Worm (Caenorhabditis elegans) whole organism, L1 larva: ENCODE data around the gene Y46E12BL.2.
A peak's percentile ranks its signal among the peaks of the same experiment; 100 is the strongest.

ENCODE experiments used
- F16B12.6 ChIP-seq: fragments of 150-350 bp; optimal IDR thresholded peaks from 2 replicates; lab custom pipeline; 2014; ENCODE audit warnings: missing biosample characterization, missing genetic modification characterization
- alr-1 ChIP-seq: fragments of 200-800 bp; sonication (Bioruptor generic); optimal IDR thresholded peaks from 2 replicates; lab custom pipeline; 2018; ENCODE audit warnings: borderline replicate concordance, mild to moderate bottlenecking, missing genetic modification characterization, missing compliant biosample characterization
- aly-2 ChIP-seq: fragments of 150-350 bp; optimal IDR thresholded peaks from 2 replicates; lab custom pipeline; 2014; ENCODE audit warnings: missing biosample characterization, missing genetic modification characterization
- blmp-1 ChIP-seq: fragments of 150-350 bp; optimal IDR thresholded peaks from 2 replicates; lab custom pipeline; 2014; ENCODE audit warnings: missing biosample characterization, missing genetic modification characterization
- ceh-8 ChIP-seq: fragments of 200-800 bp; sonication (Bioruptor generic); optimal IDR thresholded peaks from 2 replicates; lab custom pipeline; 2018; ENCODE audit warnings: mild to moderate bottlenecking, missing genetic modification characterization, moderate library complexity, missing compliant biosample characterization
- ceh-90 ChIP-seq: sonication (generic microtip); optimal IDR thresholded peaks from 2 replicates; lab custom pipeline; 2016; ENCODE audit warnings: missing genetic modification characterization, missing compliant biosample characterization
- ces-1 ChIP-seq: fragments of 150-350 bp; optimal IDR thresholded peaks from 2 replicates; lab custom pipeline; 2014; ENCODE audit warnings: missing biosample characterization, missing genetic modification reagents, missing genetic modification characterization
- dsc-1 ChIP-seq: sonication (generic microtip); optimal IDR thresholded peaks from 2 replicates; lab custom pipeline; 2016; ENCODE audit warnings: mild to moderate bottlenecking, missing genetic modification characterization, missing compliant biosample characterization
- efl-1 ChIP-seq, 4 experiments: fragments of 150-350 bp; optimal IDR thresholded peaks in 3 of 4; peaks in 1 of 4; 1 replicate in 1 of 4; 2 replicates in 3 of 4; lab custom pipeline; 2014; ENCODE audit warnings: missing biosample characterization in 2 of 4, missing genetic modification characterization in 2 of 4, missing genetic modification reagents in 2 of 4
- elt-2 ChIP-seq: sonication (generic microtip); optimal IDR thresholded peaks from 2 replicates; lab custom pipeline; 2016; ENCODE audit warnings: missing genetic modification characterization, mild to moderate bottlenecking, inconsistent platforms, missing compliant biosample characterization, missing genetic modification reagents
- elt-3 ChIP-seq, 6 experiments: fragments of 150-350 bp in 1 of 6; sonication (generic microtip); optimal IDR thresholded peaks; 2 replicates each; lab custom pipeline; 2017 to 2018; ENCODE audit warnings: missing biosample characterization in 6 of 6, missing genetic modification characterization in 6 of 6, inconsistent platforms in 1 of 6
- ets-5 ChIP-seq: fragments of 200-800 bp; sonication (Bioruptor generic); IDR thresholded peaks from 2 replicates; pipeline ENCODE4 v1.3.6; 2022; ENCODE audit warnings: missing genetic modification characterization, missing compliant biosample characterization
- fkh-4 ChIP-seq: sonication (generic microtip); optimal IDR thresholded peaks from 2 replicates; lab custom pipeline; 2016; ENCODE audit warnings: missing compliant biosample characterization, missing genetic modification characterization, borderline replicate concordance
- fkh-8 ChIP-seq: sonication (generic microtip); optimal IDR thresholded peaks from 2 replicates; lab custom pipeline; 2016; ENCODE audit warnings: mild to moderate bottlenecking, missing genetic modification characterization, missing compliant biosample characterization
- grh-1 ChIP-seq: fragments of 200-800 bp; sonication (Bioruptor generic); IDR thresholded peaks from 2 replicates; pipeline ENCODE4 v1.3.6; 2022; ENCODE audit warnings: missing genetic modification reagents, missing genetic modification characterization, missing compliant biosample characterization
- hlh-4 ChIP-seq: sonication (generic microtip); optimal IDR thresholded peaks from 2 replicates; lab custom pipeline; 2016; ENCODE audit warnings: mild to moderate bottlenecking, missing genetic modification characterization, missing compliant biosample characterization
- hpl-2 ChIP-seq: fragments of 150-350 bp; optimal IDR thresholded peaks from 2 replicates; lab custom pipeline; 2014; ENCODE audit warnings: missing biosample characterization, missing genetic modification reagents, missing genetic modification characterization
- irx-1 ChIP-seq: sonication (generic microtip); optimal IDR thresholded peaks from 2 replicates; lab custom pipeline; 2016; ENCODE audit warnings: missing genetic modification characterization, missing compliant biosample characterization
- isw-1 ChIP-seq: fragments of 200-800 bp; sonication (Bioruptor generic); IDR thresholded peaks from 2 replicates; pipeline ENCODE4 v1.3.6; 2022; ENCODE audit warnings: missing genetic modification characterization, missing compliant biosample characterization
- jun-1 ChIP-seq: fragments of 150-350 bp; optimal IDR thresholded peaks from 2 replicates; lab custom pipeline; 2014; ENCODE audit warnings: missing biosample characterization, missing genetic modification reagents, missing genetic modification characterization
- lin-14 ChIP-seq: fragments of 200-800 bp; sonication (Bioruptor generic); optimal IDR thresholded peaks from 2 replicates; lab custom pipeline; 2018; ENCODE audit warnings: mild to moderate bottlenecking, missing genetic modification characterization, moderate library complexity, missing compliant biosample characterization
- lin-39 ChIP-seq: fragments of 150-350 bp; optimal IDR thresholded peaks from 2 replicates; lab custom pipeline; 2014; ENCODE audit warnings: missing biosample characterization, missing genetic modification reagents, missing genetic modification characterization
- lir-3 ChIP-seq: sonication (generic microtip); optimal IDR thresholded peaks from 2 replicates; lab custom pipeline; 2016; ENCODE audit warnings: mild to moderate bottlenecking, missing genetic modification characterization, moderate library complexity, missing compliant biosample characterization; ENCODE audit not compliant: poor library complexity
- lsy-2 ChIP-seq, 2 experiments: fragments of 150-350 bp; optimal IDR thresholded peaks; 2 replicates each; lab custom pipeline; 2014; ENCODE audit warnings: missing biosample characterization in 2 of 2, missing genetic modification characterization in 2 of 2
- mdl-1 ChIP-seq, 2 experiments: fragments of 150-350 bp; optimal IDR thresholded peaks; 2 replicates each; lab custom pipeline; 2014 to 2017; ENCODE audit warnings: missing biosample characterization in 2 of 2, missing genetic modification characterization in 2 of 2, inconsistent platforms in 1 of 2
- mef-2 ChIP-seq: fragments of 150-350 bp; optimal IDR thresholded peaks from 2 replicates; lab custom pipeline; 2014; ENCODE audit warnings: missing biosample characterization, missing genetic modification characterization
- nhr-11 ChIP-seq: fragments of 150-350 bp; optimal IDR thresholded peaks from 2 replicates; lab custom pipeline; 2014; ENCODE audit warnings: missing biosample characterization, missing genetic modification characterization
- nhr-19 ChIP-seq: fragments of 200-800 bp; sonication (Bioruptor generic); conservative IDR thresholded peaks from 2 replicates; pipeline ENCODE4 v1.3.6; 2022; ENCODE audit warnings: missing genetic modification characterization, missing compliant biosample characterization
- nhr-20 ChIP-seq: sonication (generic microtip); optimal IDR thresholded peaks from 2 replicates; lab custom pipeline; 2016; ENCODE audit warnings: mild to moderate bottlenecking, missing genetic modification characterization, missing compliant biosample characterization
- nhr-47 ChIP-seq: sonication (generic microtip); optimal IDR thresholded peaks from 2 replicates; lab custom pipeline; 2016; ENCODE audit warnings: mild to moderate bottlenecking, missing genetic modification characterization, moderate library complexity, missing compliant biosample characterization
- nhr-71 ChIP-seq: sonication (generic microtip); optimal IDR thresholded peaks from 2 replicates; lab custom pipeline; 2016; ENCODE audit warnings: mild to moderate bottlenecking, missing genetic modification characterization, moderate library complexity, missing compliant biosample characterization
- nhr-85 ChIP-seq: sonication (generic microtip); peaks from one replicate; lab custom pipeline; 2016; ENCODE audit warnings: missing genetic modification characterization, inconsistent platforms, missing compliant biosample characterization
- nhr-90 ChIP-seq: sonication (generic microtip); optimal IDR thresholded peaks from 2 replicates; lab custom pipeline; 2016; ENCODE audit warnings: mild to moderate bottlenecking, missing genetic modification characterization, missing compliant biosample characterization; ENCODE audit not compliant: poor library complexity
- pag-3 ChIP-seq: sonication (generic microtip); optimal IDR thresholded peaks from 2 replicates; lab custom pipeline; 2017; ENCODE audit warnings: missing genetic modification characterization, mild to moderate bottlenecking, missing compliant biosample characterization, antibody characterized with exemption, borderline replicate concordance; ENCODE audit not compliant: insufficient read depth
- pax-3 ChIP-seq: fragments of 200-800 bp; sonication (Bioruptor generic); optimal IDR thresholded peaks from 2 replicates; lab custom pipeline; 2018; ENCODE audit warnings: mild to moderate bottlenecking, missing genetic modification characterization, moderate library complexity, missing compliant biosample characterization
- pqm-1 ChIP-seq: sonication (generic microtip); optimal IDR thresholded peaks from 3 replicates; lab custom pipeline; 2017; ENCODE audit warnings: missing biosample characterization, missing genetic modification characterization
- rnt-1 ChIP-seq: sonication (generic microtip); optimal IDR thresholded peaks from 2 replicates; lab custom pipeline; 2016; ENCODE audit warnings: mild to moderate bottlenecking, missing genetic modification characterization, moderate library complexity, missing compliant biosample characterization
- skn-1 ChIP-seq: fragments of 150-350 bp; optimal IDR thresholded peaks from 2 replicates; lab custom pipeline; 2014; ENCODE audit warnings: missing biosample characterization, missing genetic modification characterization
- snu-23 ChIP-seq: sonication (generic microtip); optimal IDR thresholded peaks from 2 replicates; lab custom pipeline; 2016; ENCODE audit warnings: missing genetic modification characterization, missing compliant biosample characterization
- sox-4 ChIP-seq: sonication (generic microtip); optimal IDR thresholded peaks from 2 replicates; lab custom pipeline; 2016; ENCODE audit warnings: missing genetic modification characterization, missing compliant biosample characterization
- swsn-7 ChIP-seq: sonication (generic microtip); optimal IDR thresholded peaks from 2 replicates; lab custom pipeline; 2016; ENCODE audit warnings: missing genetic modification characterization, missing compliant biosample characterization
- tbx-2 ChIP-seq: sonication (generic microtip); optimal IDR thresholded peaks from 2 replicates; lab custom pipeline; 2016; ENCODE audit warnings: missing genetic modification characterization, missing compliant biosample characterization
- unc-130 ChIP-seq: fragments of 150-350 bp; optimal IDR thresholded peaks from 2 replicates; lab custom pipeline; 2017; ENCODE audit warnings: missing biosample characterization, missing genetic modification characterization, inconsistent platforms
- xbp-1 ChIP-seq: sonication (generic microtip); optimal IDR thresholded peaks from 2 replicates; lab custom pipeline; 2016; ENCODE audit warnings: missing genetic modification characterization, missing compliant biosample characterization
- ztf-11 ChIP-seq, 2 experiments: sonication (generic microtip); optimal IDR thresholded peaks; 2 replicates each; lab custom pipeline; 2016 to 2017; ENCODE audit warnings: missing genetic modification characterization in 2 of 2, missing biosample characterization in 1 of 2, missing compliant biosample characterization in 1 of 2
- ztf-4 ChIP-seq: fragments of 150-350 bp; optimal IDR thresholded peaks from 2 replicates; lab custom pipeline; 2014; ENCODE audit warnings: missing biosample characterization, missing genetic modification characterization

Y46E12BL.2 gene

DNA sequence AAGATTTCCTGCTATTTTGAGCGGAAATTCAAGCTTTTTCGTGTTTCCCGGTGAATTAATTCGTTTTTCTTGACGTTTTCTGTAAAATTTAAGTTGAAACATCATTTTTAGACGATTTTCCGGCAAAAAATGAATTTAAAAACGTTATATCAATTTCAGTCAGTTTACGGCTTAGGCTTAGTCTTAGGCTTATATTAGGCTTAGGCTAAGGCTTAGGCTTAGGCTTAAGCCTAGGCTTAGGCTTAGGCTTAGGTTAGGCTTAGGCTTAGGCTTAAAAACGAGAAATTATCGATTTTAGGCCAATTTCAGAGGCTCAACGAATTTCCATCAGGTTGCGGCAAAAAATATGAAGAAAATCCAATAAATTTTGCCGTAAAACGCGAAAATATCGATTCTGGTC, 23.9 kb upstream of the Y46E12BL.2 start:
- TF ChIP-seq aly-2 (tag; lab: Kevin White, UChicago) (no peak), nhr-71 (tag; lab: Kevin White, UChicago) (no peak), tbx-2 (tag; lab: Kevin White, UChicago) (no peak), nhr-11 (no peak), elt-2 (tag; lab: Kevin White, UChicago) (no peak)

DNA sequence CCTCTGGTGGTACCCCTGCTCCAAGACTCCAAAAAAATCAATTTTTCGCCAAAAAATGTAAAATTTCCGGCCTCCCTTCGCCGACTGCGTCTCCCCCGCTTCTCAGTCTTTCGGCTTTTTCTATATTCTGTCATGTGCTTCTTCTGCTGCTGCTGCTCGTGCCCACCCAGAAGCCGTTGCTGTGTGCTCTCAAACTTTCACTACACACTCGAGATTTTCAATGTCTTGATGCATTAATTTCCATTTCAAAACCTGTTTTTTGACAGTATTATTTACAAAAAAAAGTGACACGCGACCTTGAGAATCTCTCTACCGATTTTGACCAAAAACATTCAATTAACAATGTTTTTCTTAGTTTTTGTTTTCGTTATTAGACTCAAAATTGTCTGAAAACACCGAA, 23.4 kb upstream of the Y46E12BL.2 start:
- TF ChIP-seq pag-3 (tag; lab: Kevin White, UChicago): no peak
- peak; percentile 50 for TF ChIP-seq lin-14 (GFP tag; lab: Kevin White, UChicago)
- TF ChIP-seq grh-1 (GFP tag; lab: Robert Waterston, UW): peak; percentile 71
- TF ChIP-seq xbp-1 (tag; lab: Kevin White, UChicago): no peak
- no peak for TF ChIP-seq nhr-19
- no peak for TF ChIP-seq ces-1 (GFP tag; lab: Kevin White, UChicago)
- no peak for TF ChIP-seq ztf-4 (tag; lab: Kevin White, UChicago)
- peak; percentile 25 for TF ChIP-seq rnt-1
- no peak for TF ChIP-seq elt-3 (tag; optimal IDR thresholded peaks at IDR 0.05; lab: Kevin White, UChicago)
- peak; percentile 15 for TF ChIP-seq fkh-8
- TF ChIP-seq nhr-11: no peak
- TF ChIP-seq mef-2 (tag; lab: Kevin White, UChicago): no peak
- TF ChIP-seq dsc-1: no peak
- TF ChIP-seq blmp-1 (tag; lab: Kevin White, UChicago): peak; percentile 73
- TF ChIP-seq irx-1 (tag; lab: Kevin White, UChicago): no peak
- TF ChIP-seq fkh-4 (tag; lab: Kevin White, UChicago): no peak
- TF ChIP-seq ceh-90: no peak
- TF ChIP-seq nhr-71 (tag; lab: Kevin White, UChicago): peak; percentile 35
- TF ChIP-seq aly-2 (tag; lab: Kevin White, UChicago): no peak
- TF ChIP-seq nhr-85 (tag; lab: Kevin White, UChicago): peak; percentile 83
- peak in 1 of 2 experiments; percentile 22 for TF ChIP-seq lsy-2 (tag; optimal IDR thresholded peaks at IDR 0.05; lab: Kevin White, UChicago)
- TF ChIP-seq efl-1 (optimal IDR thresholded peaks at IDR 0.05; lab: Kevin White, UChicago): no peak
- TF ChIP-seq efl-1 (GFP tag; optimal IDR thresholded peaks at IDR 0.05 in 1 of 2; lab: Kevin White, UChicago): peak in 1 of 2 experiments; percentile 50
- TF ChIP-seq nhr-47 (tag; lab: Kevin White, UChicago): peak; percentile 11
- no peak for TF ChIP-seq hpl-2 (GFP tag; lab: Kevin White, UChicago)
- TF ChIP-seq nhr-20 (tag; lab: Kevin White, UChicago): peak; percentile 30
- TF ChIP-seq snu-23: peak; percentile 10

DNA sequence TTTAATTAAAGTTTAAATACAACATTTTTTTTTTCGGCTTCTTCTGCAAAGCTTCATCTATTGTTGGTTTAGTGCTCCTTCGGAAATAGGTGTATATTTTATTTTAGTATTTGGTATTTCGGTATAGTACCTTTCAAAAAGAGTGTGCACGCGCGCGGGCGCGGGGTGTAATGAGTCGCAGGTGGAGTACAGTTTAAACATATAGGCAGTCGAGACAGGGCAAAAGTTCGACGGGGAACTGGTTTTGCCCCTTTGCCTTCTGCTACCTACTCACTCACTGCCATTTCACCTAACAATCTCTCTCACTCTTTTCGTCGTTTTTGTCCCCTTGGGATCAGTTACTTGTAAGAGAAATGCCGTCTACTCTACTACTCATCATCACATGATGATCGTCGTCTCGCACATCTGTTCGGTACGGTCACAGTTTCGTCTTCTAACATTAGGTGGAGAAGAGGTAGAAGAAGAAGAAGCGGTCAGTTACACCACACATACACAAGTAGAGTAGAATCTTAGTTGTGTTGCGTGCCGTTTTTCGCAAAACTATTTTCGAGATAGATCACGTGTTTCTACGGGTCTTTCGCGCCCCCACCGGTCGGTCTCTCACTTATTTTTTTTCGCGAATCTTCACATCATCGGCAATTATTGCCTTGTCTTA, 20.4 kb upstream of the Y46E12BL.2 start:
- TF ChIP-seq lsy-2 (tag; optimal IDR thresholded peaks at IDR 0.05; lab: Kevin White, UChicago): peak in 1 of 2 experiments; percentile 70
- peak; percentile 83 for TF ChIP-seq nhr-71 (tag; lab: Kevin White, UChicago)
- TF ChIP-seq lin-39: no peak
- TF ChIP-seq ztf-11 (tag; optimal IDR thresholded peaks at IDR 0.05; lab: Kevin White, UChicago): no peak
- no peak for TF ChIP-seq sox-4 (tag; lab: Kevin White, UChicago)
- TF ChIP-seq nhr-20 (tag; lab: Kevin White, UChicago): peak; percentile 87
- no peak for TF ChIP-seq ceh-8 (GFP tag; lab: Kevin White, UChicago)
- TF ChIP-seq mdl-1 (tag; optimal IDR thresholded peaks at IDR 0.05; lab: Kevin White, UChicago): peak in 1 of 2 experiments; percentile 20
- TF ChIP-seq unc-130 (tag; lab: Kevin White, UChicago): peak; percentile 60
- TF ChIP-seq pqm-1: no peak
- no peak for TF ChIP-seq ceh-90
- peak; percentile 44 for TF ChIP-seq nhr-90 (tag; lab: Kevin White, UChicago)
- TF ChIP-seq hlh-4 (tag; lab: Kevin White, UChicago): no peak
- TF ChIP-seq F16B12.6 (tag; lab: Kevin White, UChicago): no peak
- peak in 1 of 2 experiments; percentile 29 for TF ChIP-seq efl-1 (optimal IDR thresholded peaks at IDR 0.05; lab: Kevin White, UChicago)
- TF ChIP-seq efl-1 (GFP tag; optimal IDR thresholded peaks at IDR 0.05 in 1 of 2; lab: Kevin White, UChicago): peak in 1 of 2 experiments; percentile 90
- TF ChIP-seq jun-1 (tag; lab: Kevin White, UChicago): no peak
- TF ChIP-seq lir-3 (tag; lab: Kevin White, UChicago): peak; percentile 69
- TF ChIP-seq pax-3 (tag; lab: Kevin White, UChicago): no peak
- peak; percentile 49 for TF ChIP-seq skn-1 (tag; lab: Kevin White, UChicago)
- TF ChIP-seq swsn-7 (tag; lab: Kevin White, UChicago): no peak
- peak in 2 of 6 experiments; percentile 71 to 82 for TF ChIP-seq elt-3 (tag; optimal IDR thresholded peaks at IDR 0.05; lab: Kevin White, UChicago)
- peak; percentile 40 for TF ChIP-seq nhr-19
- no peak for TF ChIP-seq alr-1 (tag; lab: Kevin White, UChicago)
- no peak for TF ChIP-seq isw-1 (GFP tag; lab: Robert Waterston, UW)
- no peak for TF ChIP-seq ets-5 (GFP tag; lab: Robert Waterston, UW)
